Worm (Caenorhabditis elegans) whole organism, L2 larva: ENCODE measurements around the gene lys-2.
A peak's percentile ranks its signal among the peaks of the same experiment; 100 is the strongest.

Source experiments
- C34F6.9 ChIP-seq: fragments of 150-350 bp; optimal IDR thresholded peaks from 2 replicates; lab custom pipeline; 2014; ENCODE audit warnings: missing biosample characterization, missing genetic modification characterization
- F13H6.1 ChIP-seq: sonication (generic microtip); optimal IDR thresholded peaks from 2 replicates; lab custom pipeline; 2016; ENCODE audit warnings: missing genetic modification characterization, missing compliant biosample characterization
- R02D3.7 ChIP-seq: fragments of 150-350 bp; optimal IDR thresholded peaks from 2 replicates; lab custom pipeline; 2014; ENCODE audit warnings: missing biosample characterization, missing genetic modification characterization
- Y55F3AM.14 ChIP-seq: fragments of 200-800 bp; sonication (Bioruptor generic); optimal IDR thresholded peaks from 2 replicates; lab custom pipeline; 2018; ENCODE audit warnings: mild to moderate bottlenecking, missing genetic modification characterization, missing compliant biosample characterization
- ZK546.5 ChIP-seq: sonication (generic microtip); optimal IDR thresholded peaks from 2 replicates; lab custom pipeline; 2017; ENCODE audit warnings: missing biosample characterization, missing genetic modification characterization
- alr-1 ChIP-seq: fragments of 150-350 bp; optimal IDR thresholded peaks from 2 replicates; lab custom pipeline; 2014; ENCODE audit warnings: missing biosample characterization, missing genetic modification characterization
- aly-2 ChIP-seq: fragments of 150-350 bp; optimal IDR thresholded peaks from 2 replicates; lab custom pipeline; 2014; ENCODE audit warnings: missing biosample characterization, missing genetic modification characterization
- ama-1 ChIP-seq: fragments of 150-350 bp; optimal IDR thresholded peaks from 2 replicates; lab custom pipeline; 2018; ENCODE audit warnings: inconsistent platforms
- blmp-1 ChIP-seq: sonication (generic microtip); optimal IDR thresholded peaks from 2 replicates; lab custom pipeline; 2017; ENCODE audit warnings: missing genetic modification characterization, mild to moderate bottlenecking, missing compliant biosample characterization, antibody characterized with exemption, moderate library complexity; ENCODE audit not compliant: insufficient read depth
- ceh-16 ChIP-seq: fragments of 150-350 bp; optimal IDR thresholded peaks from 2 replicates; lab custom pipeline; 2014; ENCODE audit warnings: missing biosample characterization, missing genetic modification characterization
- ceh-82 ChIP-seq: fragments of 150-350 bp; optimal IDR thresholded peaks from 2 replicates; lab custom pipeline; 2014; ENCODE audit warnings: missing biosample characterization, missing genetic modification characterization
- crh-2 ChIP-seq: sonication (generic microtip); optimal IDR thresholded peaks from 2 replicates; lab custom pipeline; 2017; ENCODE audit warnings: missing biosample characterization, missing genetic modification characterization
- dmd-4 ChIP-seq: sonication (generic microtip); optimal IDR thresholded peaks from 2 replicates; lab custom pipeline; 2017; ENCODE audit warnings: missing biosample characterization, missing genetic modification characterization
- egl-27 ChIP-seq: sonication (generic microtip); optimal IDR thresholded peaks from 3 replicates; lab custom pipeline; 2017; ENCODE audit warnings: missing biosample characterization, missing genetic modification reagents, missing genetic modification characterization
- elt-1 ChIP-seq: fragments of 150-350 bp; optimal IDR thresholded peaks from 2 replicates; lab custom pipeline; 2014; ENCODE audit warnings: missing biosample characterization, missing genetic modification characterization
- elt-3 ChIP-seq: sonication (generic microtip); optimal IDR thresholded peaks from 2 replicates; lab custom pipeline; 2017; ENCODE audit warnings: missing biosample characterization, missing genetic modification characterization
- fos-1 ChIP-seq: fragments of 150-350 bp; optimal IDR thresholded peaks from 2 replicates; lab custom pipeline; 2014; ENCODE audit warnings: missing biosample characterization, missing genetic modification characterization
- gmeb-1 ChIP-seq: fragments of 150-350 bp; optimal IDR thresholded peaks from 2 replicates; lab custom pipeline; 2014; ENCODE audit warnings: missing biosample characterization, missing genetic modification characterization
- lin-11 ChIP-seq: fragments of 150-350 bp; sonication (generic microtip); optimal IDR thresholded peaks from 2 replicates; lab custom pipeline; 2014; ENCODE audit warnings: missing biosample characterization, missing genetic modification characterization, inconsistent platforms, mixed read lengths
- lin-13 ChIP-seq: fragments of 150-350 bp; optimal IDR thresholded peaks from 2 replicates; lab custom pipeline; 2014; ENCODE audit warnings: missing biosample characterization, missing genetic modification reagents, missing genetic modification characterization
- lin-39 ChIP-seq: fragments of 150-350 bp; optimal IDR thresholded peaks from 2 replicates; lab custom pipeline; 2014; ENCODE audit warnings: missing biosample characterization, missing genetic modification reagents, missing genetic modification characterization
- lsy-2 ChIP-seq, 2 experiments: fragments of 150-350 bp in 1 of 2; sonication (generic microtip) in 1 of 2; optimal IDR thresholded peaks; 2 replicates each; lab custom pipeline; 2014 to 2017; ENCODE audit warnings: missing biosample characterization in 2 of 2, missing genetic modification characterization in 2 of 2
- mab-5 ChIP-seq: fragments of 150-350 bp; optimal IDR thresholded peaks from 2 replicates; lab custom pipeline; 2014; ENCODE audit warnings: missing biosample characterization, missing genetic modification characterization
- mbf-1 ChIP-seq: sonication (generic microtip); optimal IDR thresholded peaks from 2 replicates; lab custom pipeline; 2017; ENCODE audit warnings: missing biosample characterization, missing genetic modification characterization
- mdl-1 ChIP-seq, 2 experiments: fragments of 150-350 bp in 1 of 2; sonication (generic microtip) in 1 of 2; optimal IDR thresholded peaks; 2 replicates each; lab custom pipeline; 2017; ENCODE audit warnings: missing biosample characterization in 2 of 2, missing genetic modification characterization in 2 of 2
- nhr-10 ChIP-seq: sonication (generic microtip); optimal IDR thresholded peaks from 2 replicates; lab custom pipeline; 2017; ENCODE audit warnings: missing biosample characterization, missing genetic modification characterization
- nhr-11 ChIP-seq: fragments of 150-350 bp; optimal IDR thresholded peaks from 2 replicates; lab custom pipeline; 2014; ENCODE audit warnings: missing biosample characterization, missing genetic modification characterization
- nhr-12 ChIP-seq: fragments of 150-350 bp; optimal IDR thresholded peaks from 2 replicates; lab custom pipeline; 2014; ENCODE audit warnings: missing biosample characterization, missing genetic modification characterization
- nhr-129 ChIP-seq: fragments of 150-350 bp; optimal IDR thresholded peaks from 2 replicates; lab custom pipeline; 2014; ENCODE audit warnings: missing biosample characterization, missing genetic modification characterization
- nhr-21 ChIP-seq: fragments of 150-350 bp; optimal IDR thresholded peaks from 2 replicates; lab custom pipeline; 2014; ENCODE audit warnings: missing biosample characterization, missing genetic modification characterization
- nhr-23 ChIP-seq: fragments of 150-350 bp; optimal IDR thresholded peaks from 2 replicates; lab custom pipeline; 2014; ENCODE audit warnings: missing biosample characterization, missing genetic modification reagents, missing genetic modification characterization
- nhr-237 ChIP-seq: fragments of 150-350 bp; optimal IDR thresholded peaks from 2 replicates; lab custom pipeline; 2014; ENCODE audit warnings: missing biosample characterization, missing genetic modification characterization
- nhr-25 ChIP-seq: fragments of 150-350 bp; sonication (generic microtip); optimal IDR thresholded peaks from 3 replicates; lab custom pipeline; 2014; ENCODE audit warnings: missing biosample characterization, missing genetic modification characterization
- nhr-6 ChIP-seq: fragments of 150-350 bp; optimal IDR thresholded peaks from 2 replicates; lab custom pipeline; 2014; ENCODE audit warnings: missing biosample characterization, missing genetic modification characterization
- nhr-77 ChIP-seq: fragments of 150-350 bp; optimal IDR thresholded peaks from 2 replicates; lab custom pipeline; 2014; ENCODE audit warnings: missing biosample characterization, missing genetic modification characterization
- peb-1 ChIP-seq: fragments of 150-350 bp; optimal IDR thresholded peaks from 2 replicates; lab custom pipeline; 2014; ENCODE audit warnings: missing biosample characterization, missing genetic modification characterization
- sem-4 ChIP-seq: fragments of 150-350 bp; optimal IDR thresholded peaks from 2 replicates; lab custom pipeline; 2014; ENCODE audit warnings: missing biosample characterization, missing genetic modification reagents, missing genetic modification characterization
- skn-1 ChIP-seq: sonication (generic microtip); optimal IDR thresholded peaks from 2 replicates; lab custom pipeline; 2017; ENCODE audit warnings: missing biosample characterization, missing genetic modification characterization
- sma-3 ChIP-seq: sonication (generic microtip); optimal IDR thresholded peaks from 2 replicates; lab custom pipeline; 2016; ENCODE audit warnings: missing genetic modification reagents, missing genetic modification characterization, missing compliant biosample characterization
- sma-9 ChIP-seq, 2 experiments: fragments of 150-350 bp in 1 of 2; sonication (generic microtip) in 1 of 2; optimal IDR thresholded peaks; 2 replicates each; lab custom pipeline; 2014 to 2016; ENCODE audit warnings: missing genetic modification characterization in 2 of 2, mild to moderate bottlenecking in 1 of 2, missing biosample characterization in 1 of 2, missing compliant biosample characterization in 1 of 2, missing genetic modification reagents in 1 of 2, moderate library complexity in 1 of 2
- snpc-4 ChIP-seq: fragments of 150-350 bp; optimal IDR thresholded peaks from 2 replicates; lab custom pipeline; 2014; ENCODE audit warnings: missing biosample characterization, missing genetic modification characterization
- unc-39 ChIP-seq: fragments of 150-350 bp; optimal IDR thresholded peaks from 2 replicates; lab custom pipeline; 2014; ENCODE audit warnings: missing biosample characterization, missing genetic modification characterization
- unc-55 ChIP-seq: fragments of 150-350 bp; sonication (generic microtip); optimal IDR thresholded peaks from 3 replicates; lab custom pipeline; 2014; ENCODE audit warnings: missing biosample characterization, missing genetic modification reagents, missing genetic modification characterization
- unc-62 ChIP-seq: fragments of 150-350 bp; optimal IDR thresholded peaks from 2 replicates; lab custom pipeline; 2014; ENCODE audit warnings: missing biosample characterization, missing genetic modification reagents, missing genetic modification characterization
- zag-1 ChIP-seq: fragments of 150-350 bp; optimal IDR thresholded peaks from 2 replicates; lab custom pipeline; 2014; ENCODE audit warnings: missing biosample characterization, missing genetic modification characterization
- ztf-1 ChIP-seq: fragments of 200-800 bp; sonication (Bioruptor generic); conservative IDR thresholded peaks from 2 replicates; pipeline ENCODE4 v1.3.6; 2022; ENCODE audit warnings: missing genetic modification characterization, missing compliant biosample characterization
- ztf-11 ChIP-seq: sonication (generic microtip); optimal IDR thresholded peaks from 2 replicates; lab custom pipeline; 2017; ENCODE audit warnings: missing biosample characterization, missing genetic modification characterization
- ztf-4 ChIP-seq: fragments of 150-350 bp; optimal IDR thresholded peaks from 2 replicates; lab custom pipeline; 2014; ENCODE audit warnings: missing biosample characterization, missing genetic modification characterization

Gene lys-2

ce11 chrV:10246443-10246885 lies 34.8 kb downstream of the lys-2 start:
- TF ChIP-seq crh-2 (tag; lab: Kevin White, UChicago) (peak; percentile 68), lin-39 (tag; lab: Kevin White, UChicago) (no peak), mdl-1 (tag; optimal IDR thresholded peaks at IDR 0.05; lab: Kevin White, UChicago) (peak; percentile 72 to 94), unc-55 (GFP tag; lab: Kevin White, UChicago) (no peak), lin-11 (tag; lab: Kevin White, UChicago) (peak; percentile 19), ztf-1 (no peak), elt-3 (tag; lab: Kevin White, UChicago) (no peak), ztf-11 (tag; lab: Kevin White, UChicago) (no peak), sma-9 (GFP tag; optimal IDR thresholded peaks at IDR 0.05; lab: Kevin White, UChicago) (peak; percentile 67), sma-9 (tag; optimal IDR thresholded peaks at IDR 0.05; lab: Kevin White, UChicago) (no peak), ceh-82 (tag; lab: Kevin White, UChicago) (no peak), mab-5 (tag; lab: Kevin White, UChicago) (no peak), zag-1 (tag; lab: Kevin White, UChicago) (no peak), peb-1 (tag; lab: Kevin White, UChicago) (no peak), lsy-2 (tag; optimal IDR thresholded peaks at IDR 0.05; lab: Kevin White, UChicago) (peak; percentile 11 to 73), mbf-1 (no peak), elt-1 (tag; lab: Kevin White, UChicago) (no peak), blmp-1 (tag; lab: Kevin White, UChicago) (no peak), nhr-10 (tag; lab: Kevin White, UChicago) (no peak), lin-13 (GFP tag; lab: Kevin White, UChicago) (peak; percentile 27), gmeb-1 (tag; lab: Kevin White, UChicago) (no peak), skn-1 (tag; lab: Kevin White, UChicago) (no peak), aly-2 (tag; lab: Kevin White, UChicago) (no peak), nhr-6 (tag; lab: Kevin White, UChicago) (peak; percentile 47), egl-27 (tag; lab: Kevin White, UChicago) (no peak), nhr-77 (no peak), unc-62 (GFP tag; lab: Kevin White, UChicago) (no peak), fos-1 (tag; lab: Kevin White, UChicago) (peak; percentile 6), nhr-129 (tag; lab: Kevin White, UChicago) (peak; percentile 88), ama-1 (lab: Kevin White, UChicago) (no peak), nhr-23 (tag; lab: Kevin White, UChicago) (no peak), ZK546.5 (tag; lab: Kevin White, UChicago) (no peak), nhr-21 (tag; lab: Kevin White, UChicago) (peak; percentile 46), F13H6.1 (no peak), nhr-12 (tag; lab: Kevin White, UChicago) (no peak), nhr-11 (tag; lab: Kevin White, UChicago) (no peak), Y55F3AM.14 (GFP tag; lab: Kevin White, UChicago) (no peak), sma-3 (GFP tag; lab: Kevin White, UChicago) (no peak), alr-1 (tag; lab: Kevin White, UChicago) (no peak), unc-39 (tag; lab: Kevin White, UChicago) (no peak), C34F6.9 (tag; lab: Kevin White, UChicago) (peak; percentile 79), ceh-16 (tag; lab: Kevin White, UChicago) (no peak), nhr-237 (tag; lab: Kevin White, UChicago) (no peak), R02D3.7 (tag; lab: Kevin White, UChicago) (no peak), snpc-4 (tag; lab: Kevin White, UChicago) (no peak), ztf-4 (tag; lab: Kevin White, UChicago) (peak; percentile 29), sem-4 (tag; lab: Kevin White, UChicago) (no peak), dmd-4 (no peak), nhr-25 (tag; lab: Kevin White, UChicago) (no peak)
